Worm (Caenorhabditis elegans): Measurements from ENCODE around the gene T24C4.5.

ce11 chrIII:916897-917296 lies 37.4 kb upstream of the T24C4.5 start, which contains the start of gene idpp-13:
- TF ChIP-seq cog-1 (tag; optimal IDR thresholded peaks at IDR 0.05) (no peak), ztf-29 (GFP tag; IDR thresholded peaks at IDR 0.05) (no peak), T22C8.4 (GFP tag; IDR thresholded peaks at IDR 0.05) (no peak), med-1 (GFP tag; optimal IDR thresholded peaks at IDR 0.05; ENCODE audit: insufficient read depth) (no peak), flt-1 (GFP tag; IDR thresholded peaks at IDR 0.05) (no peak), ztf-23 (GFP tag; IDR thresholded peaks at IDR 0.05) (no peak)

Measured in whole organism, midembryonic.